Worm (Caenorhabditis elegans) whole organism, young adult: ENCODE data around the gene F19H8.2.
A peak's percentile ranks its signal among the peaks of the same experiment; 100 is the strongest.

Experiments
- B0261.1 ChIP-seq: sonication (generic microtip); optimal IDR thresholded peaks from 2 replicates; lab custom pipeline; 2016; ENCODE audit warnings: mild to moderate bottlenecking, missing genetic modification characterization, moderate library complexity, missing compliant biosample characterization
- B0336.3 ChIP-seq: fragments of 200-800 bp; sonication (Bioruptor generic); IDR thresholded peaks from 2 replicates; pipeline ENCODE4 v1.3.6; 2022; ENCODE audit warnings: missing genetic modification characterization, missing compliant biosample characterization
- C06A6.2 ChIP-seq: fragments of 200-800 bp; sonication (Bioruptor generic); conservative IDR thresholded peaks from 2 replicates; pipeline ENCODE4 v1.3.6; 2022; ENCODE audit warnings: missing genetic modification characterization, missing compliant biosample characterization
- C17E4.6 ChIP-seq: fragments of 200-800 bp; sonication (Bioruptor generic); IDR thresholded peaks from 2 replicates; pipeline ENCODE4 v1.3.6; 2022; ENCODE audit warnings: missing genetic modification reagents, missing genetic modification characterization, missing compliant biosample characterization
- F37B4.10 ChIP-seq: fragments of 200-800 bp; sonication (Bioruptor generic); IDR thresholded peaks from 2 replicates; pipeline ENCODE4 v1.3.6; 2022; ENCODE audit warnings: missing genetic modification characterization, missing compliant biosample characterization
- F39B2.1 ChIP-seq: fragments of 200-800 bp; sonication (Bioruptor generic); IDR thresholded peaks from 2 replicates; pipeline ENCODE4 v1.3.6; 2022; ENCODE audit warnings: missing genetic modification reagents, missing genetic modification characterization, missing compliant biosample characterization
- F49E8.2 ChIP-seq: sonication (generic microtip); optimal IDR thresholded peaks from 3 replicates; lab custom pipeline; 2017; ENCODE audit warnings: missing genetic modification characterization, mild to moderate bottlenecking, missing compliant biosample characterization, antibody characterized with exemption, moderate library complexity; ENCODE audit not compliant: insufficient read depth
- F57A8.1 ChIP-seq: fragments of 200-800 bp; sonication (Bioruptor generic); optimal IDR thresholded peaks from 2 replicates; lab custom pipeline; 2018; ENCODE audit warnings: mild to moderate bottlenecking, missing genetic modification characterization, moderate library complexity, missing compliant biosample characterization
- K11D2.4 ChIP-seq: fragments of 200-800 bp; sonication (Bioruptor generic); IDR thresholded peaks from 2 replicates; pipeline ENCODE4 v1.3.6; 2022; ENCODE audit warnings: missing genetic modification reagents, missing genetic modification characterization, missing compliant biosample characterization
- Y53F4B.3 ChIP-seq: fragments of 200-800 bp; sonication (Bioruptor generic); IDR thresholded peaks from 2 replicates; pipeline ENCODE4 v1.3.6; 2022; ENCODE audit warnings: missing genetic modification reagents, missing genetic modification characterization, missing compliant biosample characterization
- Y79H2A.3 ChIP-seq: fragments of 200-800 bp; sonication (Bioruptor generic); conservative IDR thresholded peaks from 2 replicates; pipeline ENCODE4 v1.3.6; 2022; ENCODE audit warnings: missing genetic modification reagents, missing genetic modification characterization, missing compliant biosample characterization
- ama-1 ChIP-seq, 3 experiments: fragments of 150-350 bp in 1 of 3; sonication (generic microtip) in 2 of 3; optimal IDR thresholded peaks; 2 replicates each; lab custom pipeline; 2014 to 2018; ENCODE audit warnings: missing biosample characterization in 2 of 3, missing genetic modification characterization in 2 of 3, missing genetic modification reagents in 2 of 3
- aptf-2 ChIP-seq: fragments of 200-800 bp; sonication (Bioruptor generic); conservative IDR thresholded peaks from 2 replicates; pipeline ENCODE4 v1.3.6; 2022; ENCODE audit warnings: missing genetic modification reagents, missing genetic modification characterization, missing compliant biosample characterization
- bed-2 ChIP-seq: fragments of 200-800 bp; sonication (Bioruptor generic); IDR thresholded peaks from 2 replicates; pipeline ENCODE4 v1.3.6; 2022; ENCODE audit warnings: missing genetic modification reagents, missing genetic modification characterization, missing compliant biosample characterization
- ccch-3 ChIP-seq: fragments of 200-800 bp; sonication (Bioruptor generic); optimal IDR thresholded peaks from 2 replicates; lab custom pipeline; 2018; ENCODE audit warnings: mild to moderate bottlenecking, missing genetic modification characterization, missing compliant biosample characterization
- cebp-1 ChIP-seq, 2 experiments: fragments of 200-800 bp in 1 of 2; sonication (Bioruptor generic) in 1 of 2; sonication (generic microtip) in 1 of 2; IDR thresholded peaks in 1 of 2; optimal IDR thresholded peaks in 1 of 2; 2 replicates each; pipeline versions ENCODE4 v1.3.6 to Lab custom; 2017 to 2022; ENCODE audit warnings: missing compliant biosample characterization in 2 of 2, missing genetic modification characterization in 2 of 2, mild to moderate bottlenecking in 1 of 2, missing genetic modification reagents in 1 of 2, moderate library complexity in 1 of 2
- ceh-91 ChIP-seq: fragments of 200-800 bp; sonication (Bioruptor generic); IDR thresholded peaks from 2 replicates; pipeline ENCODE4 v1.3.6; 2022; ENCODE audit warnings: missing genetic modification reagents, missing genetic modification characterization, missing compliant biosample characterization
- chd-7 ChIP-seq: sonication (generic microtip); optimal IDR thresholded peaks from 2 replicates; lab custom pipeline; 2016; ENCODE audit warnings: mild to moderate bottlenecking, missing genetic modification characterization, moderate library complexity, missing compliant biosample characterization
- dox-1 ChIP-seq: fragments of 200-800 bp; sonication (Bioruptor generic); IDR thresholded peaks from 2 replicates; pipeline ENCODE4 v1.3.6; 2022; ENCODE audit warnings: missing genetic modification reagents, missing genetic modification characterization, missing compliant biosample characterization
- egl-44 ChIP-seq: fragments of 200-800 bp; sonication (Bioruptor generic); IDR thresholded peaks from 2 replicates; pipeline ENCODE4 v1.3.6; 2022; ENCODE audit warnings: missing genetic modification reagents, missing genetic modification characterization, missing compliant biosample characterization
- him-1 ChIP-seq: sonication (generic microtip); optimal IDR thresholded peaks from 2 replicates; lab custom pipeline; 2016; ENCODE audit warnings: missing genotype, missing genetic modification reagents, missing genetic modification characterization, missing compliant biosample characterization
- hmg-1.2 ChIP-seq: fragments of 200-800 bp; sonication (Bioruptor generic); IDR thresholded peaks from 2 replicates; pipeline ENCODE4 v1.3.6; 2022; ENCODE audit warnings: missing genetic modification reagents, missing genetic modification characterization, missing compliant biosample characterization
- hrde-1 ChIP-seq: sonication (generic microtip); optimal IDR thresholded peaks from 2 replicates; lab custom pipeline; 2016; ENCODE audit warnings: missing genetic modification characterization, mild to moderate bottlenecking, missing compliant biosample characterization, moderate library complexity, missing genotype, missing genetic modification reagents, borderline replicate concordance
- let-607 ChIP-seq, 2 experiments: fragments of 200-800 bp in 1 of 2; sonication (Bioruptor generic) in 1 of 2; sonication (generic microtip) in 1 of 2; optimal IDR thresholded peaks; 2 replicates each; lab custom pipeline; 2016 to 2018; ENCODE audit warnings: mild to moderate bottlenecking in 2 of 2, missing compliant biosample characterization in 2 of 2, missing genetic modification characterization in 2 of 2, moderate library complexity in 2 of 2, missing genotype in 1 of 2
- lin-35 ChIP-seq, 3 experiments: fragments of 150-350 bp in 2 of 3; sonication (generic microtip) in 1 of 3; optimal IDR thresholded peaks; 2 replicates each; lab custom pipeline; 2014 to 2018; ENCODE audit warnings: missing biosample characterization in 3 of 3, missing genetic modification characterization in 3 of 3, missing genetic modification reagents in 3 of 3
- lsy-27 ChIP-seq: sonication (generic microtip); optimal IDR thresholded peaks from 2 replicates; lab custom pipeline; 2017; ENCODE audit warnings: missing genetic modification characterization, mild to moderate bottlenecking, missing compliant biosample characterization, antibody characterized with exemption, missing genotype, borderline replicate concordance; ENCODE audit not compliant: insufficient read depth
- madf-3 ChIP-seq: fragments of 200-800 bp; sonication (Bioruptor generic); IDR thresholded peaks from 2 replicates; pipeline ENCODE4 v1.3.6; 2022; ENCODE audit warnings: missing genetic modification reagents, missing genetic modification characterization, missing compliant biosample characterization
- madf-6 ChIP-seq: fragments of 200-800 bp; sonication (Bioruptor generic); IDR thresholded peaks from 2 replicates; pipeline ENCODE4 v1.3.6; 2022; ENCODE audit warnings: missing genetic modification reagents, missing genetic modification characterization, missing compliant biosample characterization
- madf-8 ChIP-seq: fragments of 200-800 bp; sonication (Bioruptor generic); conservative IDR thresholded peaks from 2 replicates; pipeline ENCODE4 v1.3.6; 2022; ENCODE audit warnings: missing genetic modification reagents, missing genetic modification characterization, missing compliant biosample characterization
- mel-28 ChIP-seq: sonication (generic microtip); optimal IDR thresholded peaks from 2 replicates; lab custom pipeline; 2016; ENCODE audit warnings: borderline replicate concordance, mild to moderate bottlenecking, missing genetic modification characterization, missing compliant biosample characterization
- mes-4 ChIP-seq: sonication (generic microtip); optimal IDR thresholded peaks from 2 replicates; lab custom pipeline; 2016; ENCODE audit warnings: missing genotype, missing genetic modification characterization, missing compliant biosample characterization
- nfyb-1 ChIP-seq: fragments of 200-800 bp; sonication (Bioruptor generic); IDR thresholded peaks from 2 replicates; pipeline ENCODE4 v1.3.6; 2022; ENCODE audit warnings: missing genetic modification reagents, missing genetic modification characterization, missing compliant biosample characterization
- pbrm-1 ChIP-seq: fragments of 200-800 bp; sonication (Bioruptor generic); IDR thresholded peaks from 2 replicates; pipeline ENCODE4 v1.3.6; 2022; ENCODE audit warnings: missing genetic modification reagents, missing genetic modification characterization, missing compliant biosample characterization
- pha-4 ChIP-seq: fragments of 150-350 bp; sonication (generic microtip); optimal IDR thresholded peaks from 2 replicates; lab custom pipeline; 2014; ENCODE audit warnings: missing biosample characterization, missing genetic modification reagents, missing genetic modification characterization
- rcor-1 ChIP-seq: fragments of 200-800 bp; sonication (Bioruptor generic); IDR thresholded peaks from 2 replicates; pipeline ENCODE4 v1.3.6; 2022; ENCODE audit warnings: missing genetic modification reagents, missing genetic modification characterization, missing compliant biosample characterization
- rec-8 ChIP-seq, 2 experiments: sonication (generic microtip); optimal IDR thresholded peaks; 2 replicates each; lab custom pipeline; 2016; ENCODE audit warnings: mild to moderate bottlenecking in 2 of 2, missing genetic modification characterization in 2 of 2, missing genetic modification reagents in 2 of 2, missing genotype in 2 of 2, missing biosample characterization in 1 of 2, missing compliant biosample characterization in 1 of 2, moderate library complexity in 1 of 2
- sdz-38 ChIP-seq: sonication (generic microtip); optimal IDR thresholded peaks from 2 replicates; lab custom pipeline; 2016; ENCODE audit warnings: missing genotype, missing genetic modification characterization, missing compliant biosample characterization
- snpc-3.4 ChIP-seq: sonication (generic microtip); optimal IDR thresholded peaks from 2 replicates; lab custom pipeline; 2017; ENCODE audit warnings: missing genetic modification characterization, mild to moderate bottlenecking, missing compliant biosample characterization, antibody characterized with exemption, moderate library complexity, missing genotype, missing genetic modification reagents
- tbx-9 ChIP-seq: sonication (generic microtip); optimal IDR thresholded peaks from 2 replicates; lab custom pipeline; 2016; ENCODE audit warnings: borderline replicate concordance, missing genetic modification characterization, inconsistent platforms, missing compliant biosample characterization
- zfh-2 ChIP-seq: fragments of 200-800 bp; sonication (Bioruptor generic); conservative IDR thresholded peaks from 2 replicates; pipeline ENCODE4 v1.3.6; 2022; ENCODE audit warnings: missing genetic modification reagents, missing genetic modification characterization, missing compliant biosample characterization
- ztf-18 ChIP-seq: sonication (generic microtip); optimal IDR thresholded peaks from 2 replicates; lab custom pipeline; 2016; ENCODE audit warnings: missing genotype, mild to moderate bottlenecking, missing genetic modification characterization, missing compliant biosample characterization
- ztf-22 ChIP-seq: fragments of 200-800 bp; sonication (Bioruptor generic); optimal IDR thresholded peaks from 2 replicates; lab custom pipeline; 2018; ENCODE audit warnings: mild to moderate bottlenecking, missing genetic modification characterization, moderate library complexity, missing compliant biosample characterization
- ztf-25 ChIP-seq: fragments of 200-800 bp; sonication (Bioruptor generic); IDR thresholded peaks from 2 replicates; pipeline ENCODE4 v1.3.6; 2022; ENCODE audit warnings: missing genetic modification reagents, missing genetic modification characterization, missing compliant biosample characterization
- ztf-26 ChIP-seq: sonication (generic microtip); optimal IDR thresholded peaks from 2 replicates; lab custom pipeline; 2017; ENCODE audit warnings: missing genetic modification characterization, missing compliant biosample characterization
- ztf-28 ChIP-seq: fragments of 200-800 bp; sonication (Bioruptor generic); IDR thresholded peaks from 2 replicates; pipeline ENCODE4 v1.3.6; 2022; ENCODE audit warnings: missing genetic modification reagents, missing genetic modification characterization, missing compliant biosample characterization
- ztf-3 ChIP-seq: fragments of 200-800 bp; sonication (Bioruptor generic); optimal IDR thresholded peaks from 2 replicates; lab custom pipeline; 2018; ENCODE audit warnings: mild to moderate bottlenecking, missing genetic modification characterization, missing compliant biosample characterization

The F19H8.2 gene

ce11 chrII:14635179-14635578 lies 29.5 kb upstream of the F19H8.2 start (continued):
- no peak for TF ChIP-seq mel-28 (tag; lab: Kevin White, UChicago)
- peak; percentile 56 for TF ChIP-seq him-1 (tag; lab: Kevin White, UChicago)
- TF ChIP-seq ama-1 (optimal IDR thresholded peaks at IDR 0.05; lab: Kevin White, UChicago) = no peak
- no peak for TF ChIP-seq ama-1 (GFP tag; optimal IDR thresholded peaks at IDR 0.05; lab: Kevin White, UChicago)
- no peak for TF ChIP-seq F37B4.10 (GFP tag; lab: Robert Waterston, UW)
- no peak for TF ChIP-seq C17E4.6
- no peak for TF ChIP-seq B0336.3 (GFP tag; lab: Robert Waterston, UW)
- peak in 1 of 2 experiments; percentile 1 for TF ChIP-seq let-607 (tag; optimal IDR thresholded peaks at IDR 0.05; lab: Kevin White, UChicago)
- peak; percentile 72 for TF ChIP-seq hmg-1.2 (GFP tag; lab: Robert Waterston, UW)
- TF ChIP-seq rcor-1 (GFP tag; lab: Robert Waterston, UW) = no peak
- peak; percentile 79 for TF ChIP-seq egl-44
- TF ChIP-seq madf-6 = peak; percentile 41
- no peak for TF ChIP-seq sdz-38
- TF ChIP-seq ztf-25 = peak; percentile 68; the same call in 1 of the 2 replicates
- no peak for TF ChIP-seq bed-2 (GFP tag; lab: Robert Waterston, UW)
- no peak for TF ChIP-seq ccch-3 (GFP tag; lab: Kevin White, UChicago)
- 0 out of 2 replicates have a peak, but pooled peaks have one; percentile 17 for TF ChIP-seq pbrm-1 (GFP tag; lab: Robert Waterston, UW)
- no peak for TF ChIP-seq ztf-28 (GFP tag; lab: Robert Waterston, UW)
- TF ChIP-seq K11D2.4 (GFP tag; lab: Robert Waterston, UW) = 0 out of 2 replicates have a peak, but pooled peaks have one; percentile 22
- no peak for TF ChIP-seq tbx-9
- peak; percentile 76 for TF ChIP-seq nfyb-1 (GFP tag; lab: Robert Waterston, UW)
- TF ChIP-seq B0261.1 (tag; lab: Kevin White, UChicago) = peak; percentile 82
- no peak for TF ChIP-seq Y79H2A.3 (GFP tag; lab: Robert Waterston, UW)
- TF ChIP-seq cebp-1 (GFP tag; IDR thresholded peaks at IDR 0.05; lab: Robert Waterston, UW) = no peak
- no peak for TF ChIP-seq cebp-1 (tag; optimal IDR thresholded peaks at IDR 0.05; lab: Kevin White, UChicago)
- no peak for TF ChIP-seq lsy-27 (tag; lab: Kevin White, UChicago)
- 0 out of 2 replicates have a peak, but pooled peaks have one; percentile 38 for TF ChIP-seq zfh-2
- TF ChIP-seq C06A6.2 (GFP tag; lab: Robert Waterston, UW) = peak; percentile 35; the same call in 1 of the 2 replicates
- no peak for TF ChIP-seq mes-4 (tag; lab: Kevin White, UChicago)
- TF ChIP-seq rec-8 (tag; optimal IDR thresholded peaks at IDR 0.05; lab: Kevin White, UChicago) = no peak
- no peak for TF ChIP-seq ztf-18 (tag; lab: Kevin White, UChicago)
- TF ChIP-seq Y53F4B.3 (GFP tag; lab: Robert Waterston, UW) = no peak
- no peak for TF ChIP-seq F49E8.2
- no peak for TF ChIP-seq F39B2.1 (GFP tag; lab: Robert Waterston, UW)
- no peak for TF ChIP-seq ztf-3
- no peak for TF ChIP-seq ztf-26
- no peak for TF ChIP-seq aptf-2 (GFP tag; lab: Robert Waterston, UW)
- no peak for TF ChIP-seq madf-3 (GFP tag; lab: Robert Waterston, UW)
- TF ChIP-seq pha-4 (tag; lab: Kevin White, UChicago) = no peak
- peak; percentile 55 for TF ChIP-seq dox-1 (GFP tag; lab: Robert Waterston, UW)
- peak; percentile 19; the same call in 1 of the 2 replicates for TF ChIP-seq ceh-91 (GFP tag; lab: Robert Waterston, UW)
- no peak for TF ChIP-seq snpc-3.4 (tag; lab: Kevin White, UChicago)
- peak in 1 of 3 experiments; percentile 48 for TF ChIP-seq lin-35 (GFP tag; optimal IDR thresholded peaks at IDR 0.05; lab: Kevin White, UChicago)
- TF ChIP-seq ztf-22 (GFP tag; lab: Kevin White, UChicago) = no peak
- TF ChIP-seq madf-8 = no peak
- TF ChIP-seq chd-7 (tag; lab: Kevin White, UChicago) = no peak
- no peak for TF ChIP-seq F57A8.1
- no peak for TF ChIP-seq hrde-1
